Fruit fly (Drosophila melanogaster) whole organism, embryonic: ENCODE data around the gene CG15530.

Experiments
- Atf-2 ChIP-seq: fragments of 200-800 bp; sonication (Bioruptor generic); optimal IDR thresholded peaks from 2 replicates; lab custom pipeline; 2016; ENCODE audit warnings: missing biosample characterization, missing genetic modification characterization
- Atf6 ChIP-seq: fragments of 200-800 bp; sonication (Bioruptor generic); IDR thresholded peaks from 2 replicates; pipeline ENCODE4 v1.3.6; 2022; ENCODE audit warnings: missing biosample characterization, missing genetic modification characterization
- CG10147 ChIP-seq: fragments of 200-800 bp; sonication (Bioruptor generic); optimal IDR thresholded peaks from 2 replicates; lab custom pipeline; 2019; ENCODE audit warnings: missing biosample characterization, mild to moderate bottlenecking, missing genetic modification characterization, moderate library complexity
- CG11456 ChIP-seq: fragments of 200-800 bp; sonication (Bioruptor generic); IDR thresholded peaks from 3 replicates; pipeline ENCODE4 v1.3.6; 2022; ENCODE audit warnings: missing biosample characterization, missing genetic modification characterization
- CG12071 ChIP-seq: fragments of 200-800 bp; sonication (Bioruptor generic); optimal IDR thresholded peaks from 3 replicates; lab custom pipeline; 2018; ENCODE audit warnings: missing biosample characterization, mild to moderate bottlenecking, missing genetic modification characterization
- CG1233 ChIP-seq: fragments of 200-800 bp; sonication (Bioruptor generic); optimal IDR thresholded peaks from 4 replicates; lab custom pipeline; 2018; ENCODE audit warnings: missing biosample characterization, mild to moderate bottlenecking, missing genetic modification characterization
- CG13894 ChIP-seq: fragments of 200-800 bp; sonication (Bioruptor generic); optimal IDR thresholded peaks from 3 replicates; lab custom pipeline; 2018; ENCODE audit warnings: missing biosample characterization, mild to moderate bottlenecking, missing genetic modification characterization, moderate library complexity
- CG14441 ChIP-seq: fragments of 200-800 bp; sonication (Bioruptor generic); IDR thresholded peaks from 2 replicates; pipeline ENCODE4 v1.3.6; 2022; ENCODE audit warnings: missing biosample characterization, missing genetic modification characterization
- CG14710 ChIP-seq: fragments of 200-800 bp; sonication (Bioruptor generic); optimal IDR thresholded peaks from 3 replicates; lab custom pipeline; 2019; ENCODE audit warnings: missing biosample characterization, mild to moderate bottlenecking, missing genetic modification characterization, moderate library complexity
- CG16813 ChIP-seq: fragments of 200-800 bp; sonication (Bioruptor generic); IDR thresholded peaks from 3 replicates; pipeline ENCODE4 v1.3.6; 2022; ENCODE audit warnings: missing biosample characterization, missing genetic modification characterization; ENCODE audit not compliant: partially characterized antibody
- CG18262 ChIP-seq: fragments of 200-800 bp; optimal IDR thresholded peaks from 3 replicates; lab custom pipeline; 2019; ENCODE audit warnings: missing biosample characterization, mild to moderate bottlenecking, missing genetic modification characterization, moderate library complexity
- CG2129 ChIP-seq: fragments of 200-800 bp; sonication (Bioruptor generic); IDR thresholded peaks from 2 replicates; pipeline ENCODE4 v1.3.6; 2022; ENCODE audit warnings: missing biosample characterization, missing genetic modification characterization; ENCODE audit not compliant: partially characterized antibody
- CG34376 ChIP-seq: fragments of 200-800 bp; sonication (Bioruptor generic); optimal IDR thresholded peaks from 2 replicates; lab custom pipeline; 2018; ENCODE audit warnings: missing biosample characterization, mild to moderate bottlenecking, missing genetic modification characterization
- CG3847 ChIP-seq: fragments of 200-800 bp; sonication (Bioruptor generic); IDR thresholded peaks from 2 replicates; pipeline ENCODE4 v1.3.6; 2022; ENCODE audit warnings: missing biosample characterization, missing genetic modification characterization
- CG4404 ChIP-seq: fragments of 200-800 bp; sonication (Bioruptor generic); IDR thresholded peaks from 2 replicates; pipeline ENCODE4 v1.3.6; 2022; ENCODE audit warnings: missing biosample characterization, missing genetic modification characterization
- CG5180 ChIP-seq: fragments of 200-800 bp; sonication (Bioruptor generic); optimal IDR thresholded peaks from 3 replicates; lab custom pipeline; 2017; ENCODE audit warnings: missing biosample characterization, missing genetic modification characterization, mild to moderate bottlenecking, moderate library complexity, missing genetic modification reagents
- CG7745 ChIP-seq: fragments of 200-800 bp; sonication (Bioruptor generic); optimal IDR thresholded peaks from 2 replicates; lab custom pipeline; 2018; ENCODE audit warnings: missing biosample characterization, mild to moderate bottlenecking, missing genetic modification characterization, moderate library complexity
- CG8388 ChIP-seq: fragments of 200-800 bp; sonication (Bioruptor generic); optimal IDR thresholded peaks from 2 replicates; lab custom pipeline; 2019; ENCODE audit warnings: missing biosample characterization, mild to moderate bottlenecking, missing genetic modification characterization, moderate library complexity
- Doc3 ChIP-seq: fragments of 200-800 bp; sonication (Bioruptor generic); IDR thresholded peaks from 3 replicates; pipeline ENCODE4 v1.3.6; 2022; ENCODE audit warnings: missing biosample characterization, missing genetic modification characterization; ENCODE audit not compliant: partially characterized antibody
- Dref ChIP-seq: fragments of 200-800 bp; sonication (Bioruptor generic); IDR thresholded peaks from 2 replicates; pipeline ENCODE4 v1.3.6; 2022; ENCODE audit warnings: missing biosample characterization, missing genetic modification characterization
- E2f1 ChIP-seq: fragments of 200-800 bp; sonication (Bioruptor generic); IDR thresholded peaks from 2 replicates; pipeline ENCODE4 v1.3.6; 2022; ENCODE audit warnings: missing biosample characterization, missing genetic modification characterization
- ERR ChIP-seq: fragments of 200-800 bp; sonication (Bioruptor generic); optimal IDR thresholded peaks from 2 replicates; lab custom pipeline; 2016; ENCODE audit warnings: missing biosample characterization, missing genetic modification characterization
- GATAe ChIP-seq: fragments of 200-800 bp; sonication (Bioruptor generic); conservative IDR thresholded peaks from 2 replicates; pipeline ENCODE4 v1.3.6; 2022; ENCODE audit warnings: missing biosample characterization, missing genetic modification characterization
- Gsc ChIP-seq: fragments of 200-800 bp; sonication (Bioruptor generic); IDR thresholded peaks from 2 replicates; pipeline ENCODE4 v1.3.6; 2022; ENCODE audit warnings: missing biosample characterization, missing genetic modification characterization
- Gug ChIP-seq: fragments of 200-800 bp; sonication (Bioruptor generic); IDR thresholded peaks from 4 replicates; pipeline ENCODE4 v1.3.6; 2022; ENCODE audit warnings: missing biosample characterization, missing genetic modification characterization
- HLHmδ ChIP-seq: fragments of 200-800 bp; sonication (Bioruptor generic); optimal IDR thresholded peaks from 2 replicates; lab custom pipeline; 2018; ENCODE audit warnings: missing biosample characterization, mild to moderate bottlenecking, missing genetic modification characterization, moderate library complexity
- Hey ChIP-seq: fragments of 200-800 bp; sonication (Bioruptor generic); optimal IDR thresholded peaks from 3 replicates; lab custom pipeline; 2018; ENCODE audit warnings: missing biosample characterization, mild to moderate bottlenecking, missing genetic modification characterization
- Max ChIP-seq: fragments of 200-800 bp; sonication (Bioruptor generic); optimal IDR thresholded peaks from 2 replicates; lab custom pipeline; 2016; ENCODE audit warnings: missing biosample characterization, mild to moderate bottlenecking, missing genetic modification characterization
- Pdp1 ChIP-seq, 2 experiments: fragments of 200-800 bp; sonication (Bioruptor generic); optimal IDR thresholded peaks; 3 replicates each; lab custom pipeline; 2016; ENCODE audit warnings: missing biosample characterization in 2 of 2, missing genetic modification characterization in 2 of 2, mild to moderate bottlenecking in 1 of 2, moderate library complexity in 1 of 2
- Ptx1 ChIP-seq: fragments of 200-800 bp; sonication (Bioruptor generic); IDR thresholded peaks from 2 replicates; pipeline ENCODE4 v1.3.6; 2022; ENCODE audit warnings: missing biosample characterization, missing genetic modification characterization
- ab ChIP-seq: fragments of 200-800 bp; sonication (Bioruptor generic); optimal IDR thresholded peaks from 2 replicates; lab custom pipeline; 2016; ENCODE audit warnings: missing biosample characterization, missing genetic modification characterization
- ato ChIP-seq: fragments of 200-800 bp; sonication (Bioruptor generic); IDR thresholded peaks from 2 replicates; pipeline ENCODE4 v1.3.6; 2022; ENCODE audit warnings: missing biosample characterization, missing genetic modification characterization; ENCODE audit not compliant: partially characterized antibody
- chn ChIP-seq: fragments of 200-800 bp; sonication (Bioruptor generic); optimal IDR thresholded peaks from 2 replicates; lab custom pipeline; 2016; ENCODE audit warnings: missing biosample characterization, missing genetic modification characterization
- dysf ChIP-seq: fragments of 200-800 bp; sonication (Bioruptor generic); IDR thresholded peaks from 3 replicates; pipeline ENCODE4 v1.3.6; 2022; ENCODE audit warnings: missing biosample characterization, missing genetic modification characterization
- eve ChIP-seq, 2 experiments: fragments of >200 bp; optimal IDR thresholded peaks; 2 replicates each; lab custom pipeline; 2017; ENCODE audit warnings: missing biosample characterization in 2 of 2, missing genetic modification characterization in 2 of 2
- exex ChIP-seq: fragments of 200-800 bp; sonication (Bioruptor generic); optimal IDR thresholded peaks from 4 replicates; lab custom pipeline; 2018; ENCODE audit warnings: missing biosample characterization, mild to moderate bottlenecking, missing genetic modification characterization, moderate library complexity
- fd102C ChIP-seq: fragments of 200-800 bp; sonication (Bioruptor generic); optimal IDR thresholded peaks from 2 replicates; lab custom pipeline; 2018; ENCODE audit warnings: missing biosample characterization, mild to moderate bottlenecking, missing genetic modification characterization, moderate library complexity
- insv ChIP-seq, 2 experiments: fragments of 200-800 bp; sonication (Bioruptor generic); optimal IDR thresholded peaks; 3 replicates each; lab custom pipeline; 2016 to 2018; ENCODE audit warnings: missing biosample characterization in 2 of 2, missing genetic modification characterization in 2 of 2
- jumu ChIP-seq: fragments of 200-800 bp; sonication (Bioruptor generic); optimal IDR thresholded peaks from 3 replicates; lab custom pipeline; 2016; ENCODE audit warnings: missing biosample characterization, missing genetic modification characterization
- kay ChIP-seq: fragments of 200-800 bp; sonication (Bioruptor generic); optimal IDR thresholded peaks from 2 replicates; lab custom pipeline; 2016; ENCODE audit warnings: missing biosample characterization, missing genetic modification characterization
- lola ChIP-seq, 3 experiments: fragments of >200 bp in 2 of 3; fragments of 200-800 bp in 1 of 3; sonication (Bioruptor generic) in 1 of 3; optimal IDR thresholded peaks; 2 replicates each; lab custom pipeline; 2017 to 2019; ENCODE audit warnings: missing biosample characterization in 3 of 3, missing genetic modification characterization in 3 of 3, mild to moderate bottlenecking in 1 of 3, moderate library complexity in 1 of 3
- mld ChIP-seq: fragments of 200-800 bp; sonication (Bioruptor generic); IDR thresholded peaks from 3 replicates; pipeline ENCODE4 v1.3.6; 2022; ENCODE audit warnings: missing biosample characterization, missing genetic modification characterization; ENCODE audit not compliant: partially characterized antibody
- p53 ChIP-seq: fragments of 200-800 bp; sonication (Bioruptor generic); optimal IDR thresholded peaks from 2 replicates; lab custom pipeline; 2016; ENCODE audit warnings: missing biosample characterization, missing genetic modification characterization
- sna ChIP-seq: fragments of 200-800 bp; sonication (Bioruptor generic); IDR thresholded peaks from 2 replicates; pipeline ENCODE4 v1.3.6; 2022; ENCODE audit warnings: missing biosample characterization, missing genetic modification characterization; ENCODE audit not compliant: partially characterized antibody
- tx ChIP-seq: fragments of 200-800 bp; sonication (Bioruptor generic); optimal IDR thresholded peaks from 2 replicates; lab custom pipeline; 2016; ENCODE audit warnings: missing biosample characterization, missing genetic modification characterization
- vfl ChIP-seq: fragments of 200-800 bp; sonication (Bioruptor generic); optimal IDR thresholded peaks from 2 replicates; lab custom pipeline; 2016; ENCODE audit warnings: missing biosample characterization, missing genetic modification characterization

CG15530 gene

dm6 chr3R:30203104-30203986, 25.7 kb downstream of the CG15530 start (continued):
- TF ChIP-seq Atf-2: peak; percentile 94
- TF ChIP-seq CG14710 (tag; lab: Kevin White, UChicago): peak; percentile 95
- peak; percentile 91 for TF ChIP-seq CG11456 (GFP tag; lab: Robert Waterston, UW)

- TF ChIP-seq ERR (GFP tag; lab: Kevin White, UChicago) (no peak), CG13894 (tag; lab: Kevin White, UChicago) (no peak), vfl (GFP tag; lab: Kevin White, UChicago) (no peak), CG18262 (no peak), Hey (no peak), mld (no peak), ab (GFP tag; lab: Kevin White, UChicago) (no peak), CG14710 (tag; lab: Kevin White, UChicago) (no peak), CG5180 (GFP tag; lab: Kevin White, UChicago) (peak; percentile 33), CG34376 (GFP tag; lab: Kevin White, UChicago) (peak; percentile 18), CG16813 (GFP tag; lab: Robert Waterston, UW) (no peak), CG7745 (tag; lab: Kevin White, UChicago) (no peak), tx (no peak), p53 (no peak), Pdp1 (GFP tag; optimal IDR thresholded peaks at IDR 0.05; lab: Kevin White, UChicago) (peak in 1 of 2 experiments; percentile 67), Doc3 (GFP tag; lab: Robert Waterston, UW) (no peak), HLHmδ (no peak), Gsc (GFP tag; lab: Robert Waterston, UW) (no peak), fd102C (GFP tag; lab: Kevin White, UChicago) (no peak), Gug (no peak), kay (no peak), CG8388 (GFP tag; lab: Kevin White, UChicago) (no peak), CG1233 (GFP tag; lab: Kevin White, UChicago) (no peak), Max (GFP tag; lab: Kevin White, UChicago) (no peak), chn (GFP tag; lab: Kevin White, UChicago) (no peak), lola (GFP tag; optimal IDR thresholded peaks at IDR 0.05; lab: Kevin White, UChicago) (no peak), exex (tag; lab: Kevin White, UChicago) (peak; percentile 35), GATAe (GFP tag; lab: Robert Waterston, UW) (peak; percentile 79), eve (GFP tag; optimal IDR thresholded peaks at IDR 0.05; lab: Kevin White, UChicago) (no peak), CG14441 (GFP tag; lab: Robert Waterston, UW) (no peak), CG2129 (GFP tag; lab: Robert Waterston, UW) (no peak), Dref (GFP tag; lab: Robert Waterston, UW) (no peak), Atf6 (GFP tag; lab: Robert Waterston, UW) (0 out of 2 replicates have a peak, but pooled peaks have one; percentile 10), CG4404 (GFP tag; lab: Robert Waterston, UW) (no peak), insv (GFP tag; optimal IDR thresholded peaks at IDR 0.05; lab: Kevin White, UChicago) (no peak), CG3847 (GFP tag; lab: Robert Waterston, UW) (no peak), CG10147 (GFP tag; lab: Kevin White, UChicago) (no peak), ato (GFP tag; lab: Robert Waterston, UW) (no peak), dysf (no peak), E2f1 (no peak), sna (no peak), CG12071 (GFP tag; lab: Kevin White, UChicago) (no peak), jumu (no peak), Ptx1 (no peak)
Observed at dm6 chr3R:30204004-30204603, 26.4 kb downstream of the CG15530 start.
